Fruit fly (Drosophila melanogaster) whole organism, pupa: ENCODE measurements around the gene Jon66Ci.
A peak's percentile ranks its signal among the peaks of the same experiment; 100 is the strongest.

ENCODE experiments used
- CG13204 ChIP-seq: fragments of 200-800 bp; sonication (Bioruptor generic); optimal IDR thresholded peaks from 2 replicates; lab custom pipeline; 2018; ENCODE audit warnings: missing biosample characterization, mild to moderate bottlenecking, missing genetic modification characterization, moderate library complexity
- Snoo ChIP-seq: fragments of 200-800 bp; sonication (Bioruptor generic); optimal IDR thresholded peaks from 3 replicates; lab custom pipeline; 2017; ENCODE audit warnings: missing biosample characterization, mild to moderate bottlenecking, missing genetic modification characterization, inconsistent platforms
- gl ChIP-seq: fragments of 200-800 bp; sonication (Bioruptor generic); optimal IDR thresholded peaks from 2 replicates; lab custom pipeline; 2018; ENCODE audit warnings: missing biosample characterization, mild to moderate bottlenecking, missing genetic modification characterization

dm6 chr3L:8358138-8358537 lies 33.2 kb upstream of the Jon66Ci start:
- no peak for TF ChIP-seq CG13204
- TF ChIP-seq gl: no peak
- peak; percentile 55 for TF ChIP-seq Snoo (tag; lab: Kevin White, UChicago)
